Fruit fly (Drosophila melanogaster): Measurements from ENCODE around the gene para.

Gene para

dm6 chrX:16552968-16553417, 20.1 kb upstream of the para start (continued):
- TF ChIP-seq Asciz (GFP tag; optimal IDR thresholded peaks at IDR 0.05) = no peak
- TF ChIP-seq run (tag; optimal IDR thresholded peaks at IDR 0.05) = no peak
- TF ChIP-seq Sry-δ (GFP tag; optimal IDR thresholded peaks at IDR 0.05) = peak; percentile 23
- peak; percentile 24 for TF ChIP-seq sd (tag; optimal IDR thresholded peaks at IDR 0.05)
- peak; percentile 86 for TF ChIP-seq kni (GFP tag; optimal IDR thresholded peaks at IDR 0.05)
- TF ChIP-seq CG4820 (GFP tag; optimal IDR thresholded peaks at IDR 0.05) = no peak
- TF ChIP-seq CG14860 (GFP tag; IDR thresholded peaks at IDR 0.05; ENCODE audit: partially characterized antibody) = 0 out of 3 replicates have a peak, but pooled peaks have one; percentile 43
- peak; percentile 90 for TF ChIP-seq crol (GFP tag; IDR thresholded peaks at IDR 0.05)
- no peak for TF ChIP-seq maf-S (GFP tag; optimal IDR thresholded peaks at IDR 0.05)
- TF ChIP-seq Lpt (GFP tag; optimal IDR thresholded peaks at IDR 0.05) = peak; percentile 9
- TF ChIP-seq Ets97D (GFP tag; optimal IDR thresholded peaks at IDR 0.05) = peak; percentile 24
- TF ChIP-seq sug (tag; optimal IDR thresholded peaks at IDR 0.05) = peak; percentile 26
- TF ChIP-seq CG42726 (GFP tag; IDR thresholded peaks at IDR 0.05; ENCODE audit: partially characterized antibody) = 0 out of 2 replicates have a peak, but pooled peaks have one; percentile 43
- TF ChIP-seq CG2120 (GFP tag; optimal IDR thresholded peaks at IDR 0.05) = no peak
- peak; percentile 10 for TF ChIP-seq Hr3 (GFP tag; optimal IDR thresholded peaks at IDR 0.05)
- TF ChIP-seq D (optimal IDR thresholded peaks at IDR 0.05) = peak; percentile 28
- TF ChIP-seq D (GFP tag; optimal IDR thresholded peaks at IDR 0.05) = no peak
- peak; percentile 40; the same call in 1 of the 3 replicates for TF ChIP-seq Opbp (GFP tag; IDR thresholded peaks at IDR 0.05; ENCODE audit: partially characterized antibody)
- peak; percentile 63 for TF ChIP-seq GATAe (GFP tag; conservative IDR thresholded peaks at IDR 0.05)
- peak in 1 of 2 experiments; percentile 85 for TF ChIP-seq Pdp1 (GFP tag; optimal IDR thresholded peaks at IDR 0.05)
- peak; percentile 75 for TF ChIP-seq psq (GFP tag; optimal IDR thresholded peaks at IDR 0.05)
- peak; percentile 26 for TF ChIP-seq Trl (optimal IDR thresholded peaks at IDR 0.05)
- TF ChIP-seq Trl (GFP tag; optimal IDR thresholded peaks at IDR 0.05) = no peak
- no peak for TF ChIP-seq yki (optimal IDR thresholded peaks at IDR 0.05)
- peak; percentile 69 for TF ChIP-seq CG34376 (GFP tag; optimal IDR thresholded peaks at IDR 0.05)
- peak; percentile 54 for TF ChIP-seq Myb (GFP tag; optimal IDR thresholded peaks at IDR 0.05)
- TF ChIP-seq CG15479 (GFP tag; optimal IDR thresholded peaks at IDR 0.05) = peak; percentile 99
- TF ChIP-seq Adf1 (GFP tag; IDR thresholded peaks at IDR 0.05) = peak; percentile 56; the same call in 1 of the 2 replicates
- TF ChIP-seq CG10565 (GFP tag; optimal IDR thresholded peaks at IDR 0.05) = no peak
- peak; percentile 35; the same call in 1 of the 2 replicates for TF ChIP-seq CG4360 (GFP tag; IDR thresholded peaks at IDR 0.05)
- peak; percentile 49; the same call in 1 of the 3 replicates for TF ChIP-seq CG2199 (GFP tag; IDR thresholded peaks at IDR 0.05)
- 0 out of 3 replicates have a peak, but pooled peaks have one; percentile 30 for TF ChIP-seq HLH4C (GFP tag; IDR thresholded peaks at IDR 0.05; ENCODE audit: partially characterized antibody)
- peak in 1 of 2 experiments; percentile 45 for TF ChIP-seq tll (GFP tag; optimal IDR thresholded peaks at IDR 0.05)
- no peak for TF ChIP-seq CG3726 (GFP tag; IDR thresholded peaks at IDR 0.05)

dm6 chrX:16552567-16552966, 19.7 kb upstream of the para start:
- TF ChIP-seq pum (GFP tag; optimal IDR thresholded peaks at IDR 0.05) = peak; percentile 43
- peak; percentile 59; the same call in 3 of the 4 replicates for TF ChIP-seq Gug (GFP tag; IDR thresholded peaks at IDR 0.05)
- TF ChIP-seq Xbp1 (GFP tag; optimal IDR thresholded peaks at IDR 0.05) = peak; percentile 81
- TF ChIP-seq CG14965 (GFP tag; optimal IDR thresholded peaks at IDR 0.05; ENCODE audit: borderline replicate concordance) = no peak
- TF ChIP-seq CG17361 (GFP tag; IDR thresholded peaks at IDR 0.05) = peak; percentile 89
- peak; percentile 70 for TF ChIP-seq CG5953 (GFP tag; IDR thresholded peaks at IDR 0.05)
- TF ChIP-seq unpg (GFP tag; optimal IDR thresholded peaks at IDR 0.05) = peak; percentile 90
- TF ChIP-seq D (optimal IDR thresholded peaks at IDR 0.05) = no peak
- TF ChIP-seq D (GFP tag; optimal IDR thresholded peaks at IDR 0.05) = peak; percentile 83
- TF ChIP-seq CG17186 (GFP tag; optimal IDR thresholded peaks at IDR 0.05) = peak; percentile 8
- TF ChIP-seq dati (GFP tag; IDR thresholded peaks at IDR 0.05) = no peak
- TF ChIP-seq CG3065 (GFP tag; optimal IDR thresholded peaks at IDR 0.05) = peak; percentile 62
- peak; percentile 24 for TF ChIP-seq CG7928 (GFP tag; optimal IDR thresholded peaks at IDR 0.05)
- TF ChIP-seq Lim3 (GFP tag; IDR thresholded peaks at IDR 0.05) = no peak
- TF ChIP-seq fd3F (GFP tag; optimal IDR thresholded peaks at IDR 0.05) = peak; percentile 78
- peak; percentile 74 for TF ChIP-seq CG12104 (GFP tag; optimal IDR thresholded peaks at IDR 0.05)
- TF ChIP-seq MTF-1 (GFP tag; optimal IDR thresholded peaks at IDR 0.05; ENCODE audit: borderline replicate concordance) = peak; percentile 60
- peak; percentile 17 for TF ChIP-seq tup (GFP tag; optimal IDR thresholded peaks at IDR 0.05)
- TF ChIP-seq CG10267 (tag; optimal IDR thresholded peaks at IDR 0.05) = peak; percentile 74
- no peak for TF ChIP-seq cad (GFP tag; optimal IDR thresholded peaks at IDR 0.05)

All from whole organism, embryonic.